Worm (Caenorhabditis elegans): ENCODE data around the gene sorb-1.

- no peak for TF ChIP-seq mdt-29 (GFP tag; IDR thresholded peaks at IDR 0.05)
- no peak for TF ChIP-seq zfp-3 (GFP tag; conservative IDR thresholded peaks at IDR 0.05)
- peak; percentile 68 for TF ChIP-seq pqm-1 (tag; optimal IDR thresholded peaks at IDR 0.05)
- peak in 1 of 2 experiments; percentile 47 for TF ChIP-seq lsy-2 (tag; optimal IDR thresholded peaks at IDR 0.05)
- no peak for TF ChIP-seq nhr-25 (tag; optimal IDR thresholded peaks at IDR 0.05; ENCODE audit: borderline replicate concordance, insufficient read depth)
Observed at ce11 chrIV:13786690-13787089, 36.6 kb downstream of the sorb-1 start, which contains the start of gene icap-1.

Measured in whole organism, L4 larva.